Fruit fly (Drosophila melanogaster) whole organism, adult: ENCODE data around the gene CG18858.

Experiments
- CG11617 ChIP-seq: fragments of 200-800 bp; sonication (Bioruptor generic); optimal IDR thresholded peaks from 2 replicates; lab custom pipeline; 2017; ENCODE audit warnings: mild to moderate bottlenecking, missing biosample characterization, missing genetic modification reagents, missing genetic modification characterization
- CG12768 ChIP-seq: fragments of 200-800 bp; sonication (Bioruptor generic); optimal IDR thresholded peaks from 2 replicates; lab custom pipeline; 2017; ENCODE audit warnings: missing biosample characterization, missing genetic modification characterization, mild to moderate bottlenecking, moderate library complexity, missing genetic modification reagents
- CG14711 ChIP-seq: fragments of 200-800 bp; sonication (Bioruptor generic); optimal IDR thresholded peaks from 2 replicates; lab custom pipeline; 2018; ENCODE audit warnings: missing biosample characterization, mild to moderate bottlenecking, missing genetic modification characterization, moderate library complexity
- CG1620 ChIP-seq: fragments of 200-800 bp; sonication (Bioruptor generic); optimal IDR thresholded peaks from 2 replicates; lab custom pipeline; 2016; ENCODE audit warnings: missing biosample characterization, missing genetic modification characterization
- CG33017 ChIP-seq: fragments of 200-800 bp; sonication (Bioruptor generic); optimal IDR thresholded peaks from 2 replicates; lab custom pipeline; 2018; ENCODE audit warnings: missing biosample characterization, mild to moderate bottlenecking, missing genetic modification characterization, moderate library complexity
- CG5204 ChIP-seq: fragments of 200-800 bp; sonication (Bioruptor generic); optimal IDR thresholded peaks from 2 replicates; lab custom pipeline; 2016; ENCODE audit warnings: missing biosample characterization, missing genetic modification characterization
- CG7045 ChIP-seq: fragments of 200-800 bp; sonication (Bioruptor generic); optimal IDR thresholded peaks from 2 replicates; lab custom pipeline; 2017; ENCODE audit warnings: missing biosample characterization, mild to moderate bottlenecking, missing genetic modification characterization
- CG7101 ChIP-seq: fragments of 200-800 bp; sonication (Bioruptor generic); optimal IDR thresholded peaks from 2 replicates; lab custom pipeline; 2018; ENCODE audit warnings: missing biosample characterization, mild to moderate bottlenecking, missing genetic modification characterization, moderate library complexity
- Clk ChIP-seq: fragments of 200-800 bp; sonication (Bioruptor generic); optimal IDR thresholded peaks from 2 replicates; lab custom pipeline; 2017; ENCODE audit warnings: missing biosample characterization, missing genetic modification characterization
- Crg-1 ChIP-seq: fragments of 200-800 bp; sonication (Bioruptor generic); optimal IDR thresholded peaks from 2 replicates; lab custom pipeline; 2016; ENCODE audit warnings: missing biosample characterization, missing genetic modification characterization
- Hr96 ChIP-seq: fragments of 200-800 bp; sonication (Bioruptor generic); optimal IDR thresholded peaks from 2 replicates; lab custom pipeline; 2016; ENCODE audit warnings: missing biosample characterization, missing genetic modification characterization
- Mnt ChIP-seq: fragments of 200-800 bp; sonication (Bioruptor generic); optimal IDR thresholded peaks from 2 replicates; lab custom pipeline; 2016; ENCODE audit warnings: missing biosample characterization, mild to moderate bottlenecking, missing genetic modification characterization
- bab1 ChIP-seq: fragments of 200-800 bp; sonication (Bioruptor generic); optimal IDR thresholded peaks from 3 replicates; lab custom pipeline; 2019; ENCODE audit warnings: missing biosample characterization, mild to moderate bottlenecking, missing genetic modification characterization, moderate library complexity
- cic ChIP-seq: fragments of 200-800 bp; sonication (Bioruptor generic); optimal IDR thresholded peaks from 2 replicates; lab custom pipeline; 2017; ENCODE audit warnings: missing biosample characterization, mild to moderate bottlenecking, missing genetic modification characterization, moderate library complexity
- cnc ChIP-seq, 2 experiments: fragments of >200 bp; optimal IDR thresholded peaks; 2 replicates each; lab custom pipeline; 2017
- kay ChIP-seq: fragments of 200-800 bp; sonication (Bioruptor generic); peaks from one replicate; lab custom pipeline; 2016; ENCODE audit warnings: missing biosample characterization, missing genetic modification characterization, borderline replicate concordance
- ovo ChIP-seq: fragments of 200-800 bp; sonication (Bioruptor generic); optimal IDR thresholded peaks from 2 replicates; lab custom pipeline; 2016; ENCODE audit warnings: missing biosample characterization, missing genetic modification characterization
- pad ChIP-seq: fragments of 200-800 bp; sonication (Bioruptor generic); optimal IDR thresholded peaks from 3 replicates; lab custom pipeline; 2017; ENCODE audit warnings: missing biosample characterization, missing genetic modification characterization, mild to moderate bottlenecking, moderate library complexity, missing genetic modification reagents
- tj ChIP-seq: fragments of 200-800 bp; sonication (Bioruptor generic); optimal IDR thresholded peaks from 3 replicates; lab custom pipeline; 2017; ENCODE audit warnings: missing biosample characterization, mild to moderate bottlenecking, missing genetic modification characterization, moderate library complexity
- toe ChIP-seq: fragments of 200-800 bp; sonication (Bioruptor generic); optimal IDR thresholded peaks from 2 replicates; lab custom pipeline; 2016; ENCODE audit warnings: missing biosample characterization, missing genetic modification characterization

The CG18858 gene

dm6 chr2L:20481139-20481858, 22.4 kb upstream of the CG18858 start:
- no peak for TF ChIP-seq CG7101 (tag; lab: Kevin White, UChicago)
- TF ChIP-seq toe (GFP tag; lab: Kevin White, UChicago), result no peak
- TF ChIP-seq CG7045 (GFP tag; lab: Kevin White, UChicago), result no peak
- TF ChIP-seq Mnt (GFP tag; lab: Kevin White, UChicago), result no peak

dm6 chr2L:20479694-20480093, 20.8 kb upstream of the CG18858 start:
- TF ChIP-seq Crg-1 (no peak), CG11617 (no peak), tj (no peak), cnc (optimal IDR thresholded peaks at IDR 0.05; lab: Kevin White, UChicago) (no peak), CG12768 (GFP tag; lab: Kevin White, UChicago) (no peak), CG7045 (GFP tag; lab: Kevin White, UChicago) (no peak), CG33017 (tag; lab: Kevin White, UChicago) (no peak), CG7101 (tag; lab: Kevin White, UChicago) (no peak), toe (GFP tag; lab: Kevin White, UChicago) (no peak), Mnt (GFP tag; lab: Kevin White, UChicago) (no peak), cic (GFP tag; lab: Kevin White, UChicago) (no peak), bab1 (GFP tag; lab: Kevin White, UChicago) (no peak)

- no peak for TF ChIP-seq cnc (optimal IDR thresholded peaks at IDR 0.05; lab: Kevin White, UChicago)
- no peak for TF ChIP-seq Hr96
- no peak for TF ChIP-seq ovo (GFP tag; lab: Kevin White, UChicago)
- no peak for TF ChIP-seq CG14711
- TF ChIP-seq tj, result no peak
- TF ChIP-seq CG11617, result no peak
- no peak for TF ChIP-seq CG7045 (GFP tag; lab: Kevin White, UChicago)
- no peak for TF ChIP-seq Crg-1
- no peak for TF ChIP-seq Clk (GFP tag; lab: Kevin White, UChicago)
- no peak for TF ChIP-seq Mnt (GFP tag; lab: Kevin White, UChicago)
- no peak for TF ChIP-seq CG5204 (GFP tag; lab: Kevin White, UChicago)
These were observed 19.8 kb upstream of the CG18858 start for dm6 chr2L:20478549-20479238.

- TF ChIP-seq Hr96, result no peak
- TF ChIP-seq CG33017 (tag; lab: Kevin White, UChicago), result no peak
- TF ChIP-seq CG11617, result no peak
- TF ChIP-seq CG5204 (GFP tag; lab: Kevin White, UChicago), result no peak
- no peak for TF ChIP-seq CG12768 (GFP tag; lab: Kevin White, UChicago)
- TF ChIP-seq CG14711, result no peak
- no peak for TF ChIP-seq cnc (optimal IDR thresholded peaks at IDR 0.05; lab: Kevin White, UChicago)
- TF ChIP-seq Clk (GFP tag; lab: Kevin White, UChicago), result no peak
- TF ChIP-seq ovo (GFP tag; lab: Kevin White, UChicago), result no peak
- TF ChIP-seq pad, result no peak
- TF ChIP-seq Crg-1, result no peak
These were observed 17.9 kb upstream of the CG18858 start for dm6 chr2L:20476718-20477277.

- TF ChIP-seq CG5204 (GFP tag; lab: Kevin White, UChicago) (no peak), tj (no peak), CG1620 (GFP tag; lab: Kevin White, UChicago) (no peak), cnc (optimal IDR thresholded peaks at IDR 0.05; lab: Kevin White, UChicago) (no peak), cic (GFP tag; lab: Kevin White, UChicago) (no peak), CG14711 (no peak), CG11617 (no peak), CG7101 (tag; lab: Kevin White, UChicago) (no peak), kay (GFP tag; lab: Kevin White, UChicago) (no peak), ovo (GFP tag; lab: Kevin White, UChicago) (no peak), Clk (GFP tag; lab: Kevin White, UChicago) (no peak), Hr96 (no peak), Crg-1 (no peak), CG33017 (tag; lab: Kevin White, UChicago) (no peak), Mnt (GFP tag; lab: Kevin White, UChicago) (no peak)
These were observed 14.4 kb upstream of the CG18858 start, which contains the start of gene CG43233 for dm6 chr2L:20473285-20473684. CG43233 (minus strand) TSS chr2L:20473385.

- TF ChIP-seq cic (GFP tag; lab: Kevin White, UChicago), result no peak
- no peak for TF ChIP-seq toe (GFP tag; lab: Kevin White, UChicago)
- no peak for TF ChIP-seq CG11617
These were observed 5.5 kb upstream of the CG18858 start for dm6 chr2L:20464385-20464784.
